Worm (Caenorhabditis elegans) whole organism, L2 larva: ENCODE results near the gene ifbp-1.

Experiments used
- aly-2 ChIP-seq: fragments of 150-350 bp; optimal IDR thresholded peaks from 2 replicates; lab custom pipeline; 2014; ENCODE audit warnings: missing biosample characterization, missing genetic modification characterization
- ceh-16 ChIP-seq: fragments of 150-350 bp; optimal IDR thresholded peaks from 2 replicates; lab custom pipeline; 2014; ENCODE audit warnings: missing biosample characterization, missing genetic modification characterization
- crh-2 ChIP-seq: sonication (generic microtip); optimal IDR thresholded peaks from 2 replicates; lab custom pipeline; 2017; ENCODE audit warnings: missing biosample characterization, missing genetic modification characterization
- lin-39 ChIP-seq: fragments of 150-350 bp; optimal IDR thresholded peaks from 2 replicates; lab custom pipeline; 2014; ENCODE audit warnings: missing biosample characterization, missing genetic modification reagents, missing genetic modification characterization
- mdl-1 ChIP-seq, 2 experiments: fragments of 150-350 bp in 1 of 2; sonication (generic microtip) in 1 of 2; optimal IDR thresholded peaks; 2 replicates each; lab custom pipeline; 2017; ENCODE audit warnings: missing biosample characterization in 2 of 2, missing genetic modification characterization in 2 of 2
- nhr-21 ChIP-seq: fragments of 150-350 bp; optimal IDR thresholded peaks from 2 replicates; lab custom pipeline; 2014; ENCODE audit warnings: missing biosample characterization, missing genetic modification characterization
- nhr-23 ChIP-seq: fragments of 150-350 bp; optimal IDR thresholded peaks from 2 replicates; lab custom pipeline; 2014; ENCODE audit warnings: missing biosample characterization, missing genetic modification reagents, missing genetic modification characterization
- nhr-237 ChIP-seq: fragments of 150-350 bp; optimal IDR thresholded peaks from 2 replicates; lab custom pipeline; 2014; ENCODE audit warnings: missing biosample characterization, missing genetic modification characterization
- nhr-77 ChIP-seq: fragments of 150-350 bp; optimal IDR thresholded peaks from 2 replicates; lab custom pipeline; 2014; ENCODE audit warnings: missing biosample characterization, missing genetic modification characterization
- skn-1 ChIP-seq: sonication (generic microtip); optimal IDR thresholded peaks from 2 replicates; lab custom pipeline; 2017; ENCODE audit warnings: missing biosample characterization, missing genetic modification characterization
- snpc-4 ChIP-seq: fragments of 150-350 bp; optimal IDR thresholded peaks from 2 replicates; lab custom pipeline; 2014; ENCODE audit warnings: missing biosample characterization, missing genetic modification characterization
- unc-39 ChIP-seq: fragments of 150-350 bp; optimal IDR thresholded peaks from 2 replicates; lab custom pipeline; 2014; ENCODE audit warnings: missing biosample characterization, missing genetic modification characterization
- unc-62 ChIP-seq: fragments of 150-350 bp; optimal IDR thresholded peaks from 2 replicates; lab custom pipeline; 2014; ENCODE audit warnings: missing biosample characterization, missing genetic modification reagents, missing genetic modification characterization
- zag-1 ChIP-seq: fragments of 150-350 bp; optimal IDR thresholded peaks from 2 replicates; lab custom pipeline; 2014; ENCODE audit warnings: missing biosample characterization, missing genetic modification characterization

ce11 chrV:13421697-13422096, 41.6 kb upstream of the ifbp-1 start:
- no peak for TF ChIP-seq skn-1 (tag; lab: Kevin White, UChicago)
- no peak for TF ChIP-seq unc-62 (GFP tag; lab: Kevin White, UChicago)
- no peak for TF ChIP-seq aly-2
- TF ChIP-seq nhr-23: no peak
- no peak for TF ChIP-seq zag-1
- no peak for TF ChIP-seq unc-39 (tag; lab: Kevin White, UChicago)
- no peak for TF ChIP-seq lin-39 (tag; lab: Kevin White, UChicago)
- no peak for TF ChIP-seq nhr-237 (tag; lab: Kevin White, UChicago)
- TF ChIP-seq mdl-1 (tag; optimal IDR thresholded peaks at IDR 0.05; lab: Kevin White, UChicago): no peak
- TF ChIP-seq nhr-21 (tag; lab: Kevin White, UChicago): no peak
- TF ChIP-seq snpc-4 (tag; lab: Kevin White, UChicago): no peak
- TF ChIP-seq nhr-77: no peak
- peak; percentile 17 for TF ChIP-seq crh-2
- TF ChIP-seq ceh-16 (tag; lab: Kevin White, UChicago): no peak
